Worm (Caenorhabditis elegans) whole organism, late embryonic: ENCODE results near the gene F07C3.16.

Experiments
- F13H6.1 ChIP-seq: sonication (generic microtip); optimal IDR thresholded peaks from 2 replicates; lab custom pipeline; 2016; ENCODE audit warnings: missing genetic modification characterization, missing compliant biosample characterization
- ceh-22 ChIP-seq: sonication (generic microtip); optimal IDR thresholded peaks from 2 replicates; lab custom pipeline; 2017; ENCODE audit warnings: missing biosample characterization, missing genetic modification characterization
- nfya-1 ChIP-seq: sonication (generic microtip); optimal IDR thresholded peaks from 2 replicates; lab custom pipeline; 2017; ENCODE audit warnings: missing genetic modification characterization, mild to moderate bottlenecking, missing compliant biosample characterization, antibody characterized with exemption, moderate library complexity
- nhr-11 ChIP-seq: fragments of 150-350 bp; optimal IDR thresholded peaks from 2 replicates; lab custom pipeline; 2014; ENCODE audit warnings: missing biosample characterization, missing genetic modification characterization
- pha-2 ChIP-seq: sonication (generic microtip); optimal IDR thresholded peaks from 2 replicates; lab custom pipeline; 2017; ENCODE audit warnings: mild to moderate bottlenecking, missing genetic modification characterization, missing compliant biosample characterization
- pros-1 ChIP-seq: fragments of 150-350 bp; optimal IDR thresholded peaks from 2 replicates; lab custom pipeline; 2014; ENCODE audit warnings: missing biosample characterization, missing genetic modification reagents, missing genetic modification characterization

- TF ChIP-seq nhr-11 (tag; lab: Kevin White, UChicago) (no peak), pha-2 (tag; lab: Kevin White, UChicago) (no peak), pros-1 (tag; lab: Kevin White, UChicago) (no peak), ceh-22 (tag; lab: Kevin White, UChicago) (no peak), nfya-1 (tag; lab: Kevin White, UChicago) (no peak), F13H6.1 (tag; lab: Kevin White, UChicago) (no peak)
Measured at ce11 chrV:9219390-9219733, 38.0 kb downstream of the F07C3.16 start.
